Worm (Caenorhabditis elegans): ENCODE data around the gene srg-67.

Gene srg-67

DNA sequence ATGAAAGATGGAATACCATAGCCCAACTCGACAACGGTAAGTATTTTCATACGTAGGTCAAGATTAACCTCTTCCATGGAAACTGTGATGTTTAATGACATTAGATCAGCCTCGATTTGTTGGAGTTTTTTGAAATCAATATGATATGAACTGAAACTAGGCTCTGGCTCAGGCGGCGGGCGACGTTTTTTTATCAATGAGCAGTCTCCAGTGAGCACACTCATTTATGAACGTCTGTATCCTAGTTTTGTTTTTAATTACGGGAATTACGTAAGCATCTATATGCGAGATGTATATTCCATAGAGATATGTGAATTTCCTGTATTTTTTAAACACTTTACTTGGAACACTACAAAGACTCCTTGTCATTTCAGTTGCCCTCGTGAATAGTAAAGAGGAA is at the start of gene srg-67:
Gene srg-67 (minus strand): TSS at position 101 of the 400 bp plus-strand sequence.
- TF ChIP-seq elt-3 (tag; optimal IDR thresholded peaks at IDR 0.05) (no peak), swsn-7 (tag; optimal IDR thresholded peaks at IDR 0.05) (no peak), zip-4 (GFP tag; optimal IDR thresholded peaks at IDR 0.05) (no peak), snu-23 (GFP tag; optimal IDR thresholded peaks at IDR 0.05) (no peak), efl-1 (optimal IDR thresholded peaks at IDR 0.05) (no peak), efl-1 (GFP tag; optimal IDR thresholded peaks at IDR 0.05 in 1 of 2) (peak in 1 of 2 experiments; percentile 26), unc-30 (tag; optimal IDR thresholded peaks at IDR 0.05) (no peak), nhr-12 (tag; optimal IDR thresholded peaks at IDR 0.05) (no peak), egl-13 (tag; optimal IDR thresholded peaks at IDR 0.05) (no peak)

DNA sequence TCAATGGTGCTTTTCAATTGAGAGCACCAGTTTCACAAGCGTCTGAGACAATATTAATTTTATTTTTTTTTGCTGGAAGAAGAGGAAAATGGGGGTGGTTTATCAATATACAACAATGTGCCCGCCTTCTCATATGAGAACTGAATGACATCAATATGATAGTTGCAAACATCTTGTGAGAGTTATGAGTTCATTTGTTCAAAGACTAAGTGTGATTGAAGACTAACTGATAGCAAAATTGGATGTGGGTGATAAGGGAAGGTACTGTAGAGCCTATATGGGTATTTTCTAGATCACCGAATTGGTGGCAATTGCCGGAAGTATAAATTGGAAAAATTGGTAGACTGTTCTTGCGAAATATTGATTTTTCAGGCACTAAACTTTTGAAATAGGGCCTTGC is 49.8 kb upstream of the srg-67 start:
- TF ChIP-seq unc-98 (GFP tag; IDR thresholded peaks at IDR 0.05) (no peak), lin-35 (GFP tag; optimal IDR thresholded peaks at IDR 0.05) (peak in 1 of 2 experiments; percentile 0), elt-2 (tag; optimal IDR thresholded peaks at IDR 0.05) (peak; percentile 80), sox-4 (tag; optimal IDR thresholded peaks at IDR 0.05) (no peak), lin-13 (GFP tag; optimal IDR thresholded peaks at IDR 0.05) (no peak), pqm-1 (tag; optimal IDR thresholded peaks at IDR 0.05) (peak; percentile 75)

DNA sequence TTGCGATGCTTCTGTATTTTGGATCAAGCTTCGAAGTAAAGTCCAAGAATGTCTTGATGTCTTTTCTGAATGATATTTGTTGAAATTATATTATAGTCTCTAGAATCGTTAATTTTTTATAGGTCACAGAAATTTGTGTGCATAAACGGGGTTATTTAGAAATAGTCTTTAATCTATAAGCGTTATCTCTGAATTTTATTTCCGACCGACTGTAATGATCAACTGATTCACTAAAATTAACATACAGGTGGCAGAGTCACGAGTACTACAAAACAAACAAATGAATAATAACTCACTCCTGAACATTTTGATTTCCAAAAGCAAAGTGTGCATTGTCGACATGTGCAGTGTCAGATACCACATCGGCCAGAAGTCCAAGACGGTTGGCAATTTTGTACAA is 48.9 kb upstream of the srg-67 start:
- TF ChIP-seq ets-5 (GFP tag; IDR thresholded peaks at IDR 0.05) = no peak
- TF ChIP-seq dpl-1 (GFP tag; optimal IDR thresholded peaks at IDR 0.05) = no peak
- peak; percentile 67 for TF ChIP-seq elt-2 (tag; optimal IDR thresholded peaks at IDR 0.05)
- TF ChIP-seq lin-35 (GFP tag; optimal IDR thresholded peaks at IDR 0.05) = peak in 1 of 2 experiments; percentile 27
- no peak for TF ChIP-seq alr-1 (tag; optimal IDR thresholded peaks at IDR 0.05; ENCODE audit: borderline replicate concordance)

DNA sequence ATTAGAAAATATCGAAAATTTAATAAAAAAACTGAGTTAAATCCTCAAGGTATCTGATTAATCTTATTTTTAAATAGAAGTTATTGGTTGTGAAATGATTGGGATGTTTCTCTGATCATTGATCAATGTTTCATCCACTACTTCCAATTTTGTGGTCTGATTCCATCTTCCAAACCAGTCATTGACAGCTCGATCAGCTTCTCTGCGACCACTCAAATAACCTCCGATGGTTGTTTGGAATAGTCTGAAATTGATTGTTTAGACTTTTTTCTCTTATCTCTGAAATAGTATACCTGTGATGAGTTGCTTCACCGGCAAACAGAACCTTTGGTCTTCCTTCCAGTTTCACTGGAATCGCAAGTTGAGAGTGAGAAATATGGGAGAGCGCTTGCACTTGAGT is 47.2 kb upstream of the srg-67 start:
- TF ChIP-seq ceh-90 (tag; optimal IDR thresholded peaks at IDR 0.05) = no peak
- TF ChIP-seq blmp-1 (tag; optimal IDR thresholded peaks at IDR 0.05) = no peak
- no peak for TF ChIP-seq isw-1 (GFP tag; IDR thresholded peaks at IDR 0.05)
- TF ChIP-seq aly-2 (tag; optimal IDR thresholded peaks at IDR 0.05) = no peak
- no peak for TF ChIP-seq efl-3 (GFP tag; optimal IDR thresholded peaks at IDR 0.05)
- TF ChIP-seq efl-1 (optimal IDR thresholded peaks at IDR 0.05) = no peak
- TF ChIP-seq efl-1 (GFP tag; optimal IDR thresholded peaks at IDR 0.05 in 1 of 2) = no peak
- TF ChIP-seq unc-98 (GFP tag; IDR thresholded peaks at IDR 0.05) = no peak

DNA sequence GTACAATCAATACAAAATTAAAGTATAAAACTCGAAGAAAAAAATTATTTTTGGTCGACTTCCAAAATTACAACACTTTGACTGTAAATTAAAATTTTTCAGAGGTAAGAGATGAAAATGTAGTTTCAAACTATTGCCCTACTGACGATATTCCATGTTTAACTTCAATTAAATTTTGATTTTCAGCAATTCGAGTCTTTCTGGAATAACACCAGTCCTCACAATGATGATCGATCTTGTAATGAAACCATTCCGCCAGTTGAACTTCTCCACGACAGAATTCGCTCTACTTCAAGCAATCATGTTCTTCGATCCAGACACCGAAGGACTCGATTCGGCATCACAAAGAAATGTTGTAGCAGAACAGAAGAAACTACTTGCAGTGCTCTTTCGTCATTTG is 46.3 kb upstream of the srg-67 start:
- TF ChIP-seq ets-5 (GFP tag; IDR thresholded peaks at IDR 0.05) (no peak), elt-2 (tag; optimal IDR thresholded peaks at IDR 0.05) (no peak), mef-2 (tag; optimal IDR thresholded peaks at IDR 0.05) (no peak), fkh-4 (tag; optimal IDR thresholded peaks at IDR 0.05; ENCODE audit: borderline replicate concordance) (no peak), elt-3 (tag; optimal IDR thresholded peaks at IDR 0.05) (no peak), fos-1 (tag; optimal IDR thresholded peaks at IDR 0.05) (no peak), zag-1 (tag; optimal IDR thresholded peaks at IDR 0.05) (no peak), lin-35 (GFP tag; optimal IDR thresholded peaks at IDR 0.05) (no peak), ceh-82 (tag; optimal IDR thresholded peaks at IDR 0.05) (no peak), rnt-1 (tag; optimal IDR thresholded peaks at IDR 0.05) (no peak), egl-27 (tag; optimal IDR thresholded peaks at IDR 0.05) (no peak), hlh-17 (GFP tag; optimal IDR thresholded peaks at IDR 0.05; ENCODE audit: borderline replicate concordance) (no peak), nhr-85 (tag) (no peak), hlh-4 (tag; optimal IDR thresholded peaks at IDR 0.05) (no peak), ama-1 (optimal IDR thresholded peaks at IDR 0.05) (no peak)

All from whole organism, L1 larva.